Fruit fly (Drosophila melanogaster) whole organism, embryonic: Measurements from ENCODE around the gene CG9733.
A peak's percentile ranks its signal among the peaks of the same experiment; 100 is the strongest.

Experiments
- Abd-B ChIP-seq: fragments of 200-800 bp; sonication (Bioruptor generic); optimal IDR thresholded peaks from 2 replicates; lab custom pipeline; 2018; ENCODE audit warnings: missing biosample characterization, mild to moderate bottlenecking, missing genetic modification characterization, moderate library complexity
- Adf1 ChIP-seq: fragments of 200-800 bp; sonication (Bioruptor generic); IDR thresholded peaks from 2 replicates; pipeline ENCODE4 v1.3.6; 2022; ENCODE audit warnings: missing biosample characterization, missing genetic modification characterization
- C15 ChIP-seq: fragments of 200-800 bp; sonication (Bioruptor generic); IDR thresholded peaks from 3 replicates; pipeline ENCODE4 v1.3.6; 2022; ENCODE audit warnings: missing biosample characterization, missing genetic modification characterization
- CG1024 ChIP-seq: fragments of 200-800 bp; sonication (Bioruptor generic); IDR thresholded peaks from 2 replicates; pipeline ENCODE4 v1.3.6; 2022; ENCODE audit warnings: missing biosample characterization, missing genetic modification characterization
- CG10366 ChIP-seq: fragments of 200-800 bp; sonication (Bioruptor generic); IDR thresholded peaks from 2 replicates; pipeline ENCODE4 v1.3.6; 2022; ENCODE audit warnings: missing biosample characterization, missing genetic modification characterization
- CG14965 ChIP-seq: fragments of 200-800 bp; sonication (Bioruptor generic); optimal IDR thresholded peaks from 2 replicates; lab custom pipeline; 2016; ENCODE audit warnings: missing biosample characterization, missing genetic modification characterization, borderline replicate concordance
- CG15479 ChIP-seq: fragments of 200-800 bp; sonication (Bioruptor generic); optimal IDR thresholded peaks from 3 replicates; lab custom pipeline; 2019; ENCODE audit warnings: missing biosample characterization, mild to moderate bottlenecking, missing genetic modification characterization, moderate library complexity
- CG17359 ChIP-seq: fragments of 200-800 bp; sonication (Bioruptor generic); optimal IDR thresholded peaks from 3 replicates; lab custom pipeline; 2018; ENCODE audit warnings: missing biosample characterization, mild to moderate bottlenecking, missing genetic modification characterization, moderate library complexity
- CG17385 ChIP-seq: fragments of 200-800 bp; sonication (Bioruptor generic); optimal IDR thresholded peaks from 3 replicates; lab custom pipeline; 2018; ENCODE audit warnings: missing biosample characterization, mild to moderate bottlenecking, missing genetic modification characterization
- CG1832 ChIP-seq: fragments of 200-800 bp; sonication (Bioruptor generic); optimal IDR thresholded peaks from 2 replicates; lab custom pipeline; 2017; ENCODE audit warnings: missing biosample characterization, mild to moderate bottlenecking, missing genetic modification characterization, inconsistent platforms
- CG30431 ChIP-seq: fragments of 200-800 bp; sonication (Bioruptor generic); optimal IDR thresholded peaks from 2 replicates; lab custom pipeline; 2017; ENCODE audit warnings: missing biosample characterization, missing genetic modification characterization
- CG31388 ChIP-seq: fragments of 200-800 bp; sonication (Bioruptor generic); optimal IDR thresholded peaks from 2 replicates; lab custom pipeline; 2016; ENCODE audit warnings: missing biosample characterization, missing genetic modification characterization
- CG4360 ChIP-seq: fragments of 200-800 bp; sonication (Bioruptor generic); IDR thresholded peaks from 2 replicates; pipeline ENCODE4 v1.3.6; 2022; ENCODE audit warnings: missing biosample characterization, missing genetic modification characterization
- CG5180 ChIP-seq: fragments of 200-800 bp; sonication (Bioruptor generic); optimal IDR thresholded peaks from 3 replicates; lab custom pipeline; 2017; ENCODE audit warnings: missing biosample characterization, missing genetic modification characterization, mild to moderate bottlenecking, moderate library complexity, missing genetic modification reagents
- CG6254 ChIP-seq: fragments of 200-800 bp; sonication (Bioruptor generic); optimal IDR thresholded peaks from 3 replicates; lab custom pipeline; 2017; ENCODE audit warnings: mild to moderate bottlenecking, missing biosample characterization, missing genetic modification reagents, missing genetic modification characterization
- CG7745 ChIP-seq: fragments of 200-800 bp; sonication (Bioruptor generic); optimal IDR thresholded peaks from 2 replicates; lab custom pipeline; 2018; ENCODE audit warnings: missing biosample characterization, mild to moderate bottlenecking, missing genetic modification characterization, moderate library complexity
- CG8924 ChIP-seq: fragments of 200-800 bp; optimal IDR thresholded peaks from 3 replicates; lab custom pipeline; 2019; ENCODE audit warnings: missing biosample characterization, mild to moderate bottlenecking, missing genetic modification characterization, moderate library complexity
- CG9727 ChIP-seq: fragments of 200-800 bp; sonication (Bioruptor generic); optimal IDR thresholded peaks from 3 replicates; lab custom pipeline; 2017; ENCODE audit warnings: missing biosample characterization, mild to moderate bottlenecking, missing genetic modification characterization
- CTCF ChIP-seq: fragments of 200-800 bp; sonication (Bioruptor generic); optimal IDR thresholded peaks from 2 replicates; lab custom pipeline; 2017; ENCODE audit warnings: missing biosample characterization, mild to moderate bottlenecking, missing genetic modification characterization, moderate library complexity
- D ChIP-seq, 2 experiments: fragments of 200-800 bp in 1 of 2; fragments of >200 bp in 1 of 2; sonication (Bioruptor generic) in 1 of 2; optimal IDR thresholded peaks; 2 replicates in 1 of 2; 3 replicates in 1 of 2; lab custom pipeline; 2017; ENCODE audit warnings: mild to moderate bottlenecking in 1 of 2, missing biosample characterization in 1 of 2, missing genetic modification characterization in 1 of 2, missing genetic modification reagents in 1 of 2
- Dip3 ChIP-seq: fragments of 200-800 bp; sonication (Bioruptor generic); optimal IDR thresholded peaks from 3 replicates; lab custom pipeline; 2016; ENCODE audit warnings: missing biosample characterization, missing genetic modification characterization
- Dp ChIP-seq: fragments of 200-800 bp; sonication (Bioruptor generic); optimal IDR thresholded peaks from 2 replicates; lab custom pipeline; 2018; ENCODE audit warnings: missing biosample characterization, mild to moderate bottlenecking, missing genetic modification characterization, moderate library complexity
- Gug ChIP-seq: fragments of 200-800 bp; sonication (Bioruptor generic); IDR thresholded peaks from 4 replicates; pipeline ENCODE4 v1.3.6; 2022; ENCODE audit warnings: missing biosample characterization, missing genetic modification characterization
- HLHmδ ChIP-seq: fragments of 200-800 bp; sonication (Bioruptor generic); optimal IDR thresholded peaks from 2 replicates; lab custom pipeline; 2018; ENCODE audit warnings: missing biosample characterization, mild to moderate bottlenecking, missing genetic modification characterization, moderate library complexity
- Hr3 ChIP-seq: fragments of 200-800 bp; sonication (Bioruptor generic); optimal IDR thresholded peaks from 3 replicates; lab custom pipeline; 2016; ENCODE audit warnings: missing biosample characterization, missing genetic modification characterization
- Nf-YB ChIP-seq: fragments of 200-800 bp; sonication (Bioruptor generic); optimal IDR thresholded peaks from 3 replicates; lab custom pipeline; 2019; ENCODE audit warnings: missing biosample characterization, mild to moderate bottlenecking, missing genetic modification characterization, moderate library complexity
- Nf-YC ChIP-seq: fragments of 200-800 bp; optimal IDR thresholded peaks from 3 replicates; lab custom pipeline; 2019; ENCODE audit warnings: missing biosample characterization, mild to moderate bottlenecking, missing genetic modification characterization, moderate library complexity
- Trl ChIP-seq, 3 experiments: fragments of >200 bp in 2 of 3; fragments of 200-800 bp in 1 of 3; sonication (Bioruptor generic) in 1 of 3; optimal IDR thresholded peaks; 2 replicates in 1 of 3; 3 replicates in 2 of 3; lab custom pipeline; 2016 to 2017; ENCODE audit warnings: missing biosample characterization in 1 of 3, missing genetic modification characterization in 1 of 3
- abd-A ChIP-seq: fragments of 200-800 bp; sonication (Bioruptor generic); optimal IDR thresholded peaks from 3 replicates; lab custom pipeline; 2019; ENCODE audit warnings: missing biosample characterization, mild to moderate bottlenecking, missing genetic modification characterization, moderate library complexity
- br ChIP-seq: fragments of >200 bp; optimal IDR thresholded peaks from 2 replicates; lab custom pipeline; 2017
- cad ChIP-seq: fragments of >200 bp; optimal IDR thresholded peaks from 2 replicates; lab custom pipeline; 2017; ENCODE audit warnings: missing biosample characterization, missing genetic modification characterization
- cg ChIP-seq: fragments of 200-800 bp; sonication (Bioruptor generic); optimal IDR thresholded peaks from 3 replicates; lab custom pipeline; 2019; ENCODE audit warnings: missing biosample characterization, mild to moderate bottlenecking, missing genetic modification characterization, moderate library complexity
- disco-r ChIP-seq: fragments of 200-800 bp; sonication (Bioruptor generic); optimal IDR thresholded peaks from 2 replicates; lab custom pipeline; 2016; ENCODE audit warnings: missing biosample characterization, missing genetic modification characterization
- dmrt11E ChIP-seq: fragments of 200-800 bp; sonication (Bioruptor generic); optimal IDR thresholded peaks from 3 replicates; lab custom pipeline; 2018; ENCODE audit warnings: missing biosample characterization, mild to moderate bottlenecking, missing genetic modification characterization, moderate library complexity
- ewg ChIP-seq: fragments of 200-800 bp; sonication (Bioruptor generic); optimal IDR thresholded peaks from 3 replicates; lab custom pipeline; 2017; ENCODE audit warnings: mild to moderate bottlenecking, missing biosample characterization, missing genetic modification reagents, missing genetic modification characterization
- exex ChIP-seq: fragments of 200-800 bp; sonication (Bioruptor generic); optimal IDR thresholded peaks from 4 replicates; lab custom pipeline; 2018; ENCODE audit warnings: missing biosample characterization, mild to moderate bottlenecking, missing genetic modification characterization, moderate library complexity
- lilli ChIP-seq: fragments of 200-800 bp; sonication (Bioruptor generic); optimal IDR thresholded peaks from 3 replicates; lab custom pipeline; 2016; ENCODE audit warnings: missing biosample characterization, missing genetic modification characterization
- lola ChIP-seq, 3 experiments: fragments of >200 bp in 2 of 3; fragments of 200-800 bp in 1 of 3; sonication (Bioruptor generic) in 1 of 3; optimal IDR thresholded peaks; 2 replicates each; lab custom pipeline; 2017 to 2019; ENCODE audit warnings: missing biosample characterization in 3 of 3, missing genetic modification characterization in 3 of 3, mild to moderate bottlenecking in 1 of 3, moderate library complexity in 1 of 3
- nerfin-1 ChIP-seq: fragments of 200-800 bp; sonication (Bioruptor generic); optimal IDR thresholded peaks from 3 replicates; lab custom pipeline; 2019; ENCODE audit warnings: missing biosample characterization, mild to moderate bottlenecking, missing genetic modification characterization, moderate library complexity
- row ChIP-seq: fragments of 200-800 bp; sonication (Bioruptor generic); IDR thresholded peaks from 3 replicates; pipeline ENCODE4 v1.3.6; 2022; ENCODE audit warnings: missing biosample characterization, missing genetic modification characterization
- sens-2 ChIP-seq: fragments of 200-800 bp; sonication (Bioruptor generic); IDR thresholded peaks from 2 replicates; pipeline ENCODE4 v1.3.6; 2022; ENCODE audit warnings: missing biosample characterization, missing genetic modification characterization
- sqz ChIP-seq: fragments of 200-800 bp; sonication (Bioruptor generic); optimal IDR thresholded peaks from 3 replicates; lab custom pipeline; 2018; ENCODE audit warnings: missing biosample characterization, mild to moderate bottlenecking, missing genetic modification characterization
- tll ChIP-seq, 2 experiments: fragments of 200-800 bp in 1 of 2; fragments of >200 bp in 1 of 2; sonication (Bioruptor generic) in 1 of 2; optimal IDR thresholded peaks; 2 replicates each; lab custom pipeline; 2017 to 2019; ENCODE audit warnings: missing biosample characterization in 2 of 2, missing genetic modification characterization in 2 of 2, mild to moderate bottlenecking in 1 of 2, moderate library complexity in 1 of 2
- zen ChIP-seq: fragments of 200-800 bp; sonication (Bioruptor generic); optimal IDR thresholded peaks from 3 replicates; lab custom pipeline; 2018; ENCODE audit warnings: missing biosample characterization, mild to moderate bottlenecking, missing genetic modification characterization, moderate library complexity
- zfh1 ChIP-seq: fragments of 200-800 bp; sonication (Bioruptor generic); IDR thresholded peaks from 3 replicates; pipeline ENCODE4 v1.3.6; 2022; ENCODE audit warnings: missing biosample characterization, missing genetic modification characterization

The CG9733 gene

dm6 chr3R:30276482-30277282 lies 30.2 kb upstream of the CG9733 start (continued):
- TF ChIP-seq CG7745 (tag; lab: Kevin White, UChicago) (peak; percentile 13), dmrt11E (tag; lab: Kevin White, UChicago) (peak; percentile 50), C15 (no peak), CG31388 (no peak), Dip3 (GFP tag; lab: Kevin White, UChicago) (no peak), Hr3 (GFP tag; lab: Kevin White, UChicago) (no peak), CG9727 (GFP tag; lab: Kevin White, UChicago) (peak; percentile 34), lola (GFP tag; optimal IDR thresholded peaks at IDR 0.05; lab: Kevin White, UChicago) (peak in 1 of 3 experiments; percentile 24), nerfin-1 (peak; percentile 41), CG17359 (tag; lab: Kevin White, UChicago) (peak; percentile 48), CG1024 (GFP tag; lab: Robert Waterston, UW) (no peak), sens-2 (GFP tag; lab: Robert Waterston, UW) (peak; percentile 44; the same call in 1 of the 2 replicates), Gug (peak; percentile 38; the same call in 2 of the 4 replicates), zfh1 (GFP tag; lab: Robert Waterston, UW) (peak; percentile 71; the same call in 2 of the 3 replicates), Adf1 (peak; percentile 77), lilli (GFP tag; lab: Kevin White, UChicago) (peak; percentile 54), CG8924 (tag; lab: Kevin White, UChicago) (peak; percentile 17), Dp (GFP tag; lab: Kevin White, UChicago) (no peak), exex (tag; lab: Kevin White, UChicago) (no peak), br (lab: Kevin White, UChicago) (no peak)

- no peak for TF ChIP-seq CTCF (GFP tag; lab: Kevin White, UChicago)
- TF ChIP-seq cad (GFP tag; lab: Kevin White, UChicago) = peak; percentile 19
- peak; percentile 20 for TF ChIP-seq cg (GFP tag; lab: Kevin White, UChicago)
- peak; percentile 56 for TF ChIP-seq CG17385 (GFP tag; lab: Kevin White, UChicago)
- TF ChIP-seq Trl (optimal IDR thresholded peaks at IDR 0.05; lab: Kevin White, UChicago) = no peak
- TF ChIP-seq Trl (GFP tag; optimal IDR thresholded peaks at IDR 0.05; lab: Kevin White, UChicago) = no peak
- TF ChIP-seq CG15479 (GFP tag; lab: Kevin White, UChicago) = peak; percentile 68
- peak; percentile 76 for TF ChIP-seq CG4360 (GFP tag; lab: Robert Waterston, UW)
- peak; percentile 57 for TF ChIP-seq sqz
- peak; percentile 55 for TF ChIP-seq zen
- no peak for TF ChIP-seq disco-r (GFP tag; lab: Kevin White, UChicago)
- peak in 1 of 2 experiments; percentile 93 for TF ChIP-seq tll (GFP tag; optimal IDR thresholded peaks at IDR 0.05; lab: Kevin White, UChicago)
- no peak for TF ChIP-seq CG9727 (GFP tag; lab: Kevin White, UChicago)
These were observed 29.5 kb upstream of the CG9733 start for dm6 chr3R:30275970-30276369.

- peak; percentile 47 for TF ChIP-seq abd-A
- TF ChIP-seq CG5180 (GFP tag; lab: Kevin White, UChicago) = peak; percentile 56
- TF ChIP-seq cg (GFP tag; lab: Kevin White, UChicago) = peak; percentile 52
- no peak for TF ChIP-seq Abd-B
- peak; percentile 86 for TF ChIP-seq CG6254 (GFP tag; lab: Kevin White, UChicago)
- TF ChIP-seq HLHmδ (GFP tag; lab: Kevin White, UChicago) = no peak
- peak; percentile 26 for TF ChIP-seq ewg
- peak; percentile 95 for TF ChIP-seq Nf-YB (GFP tag; lab: Kevin White, UChicago)
- peak; percentile 42 for TF ChIP-seq D (optimal IDR thresholded peaks at IDR 0.05; lab: Kevin White, UChicago)
- no peak for TF ChIP-seq D (GFP tag; optimal IDR thresholded peaks at IDR 0.05; lab: Kevin White, UChicago)
- TF ChIP-seq CG10366 (GFP tag; lab: Robert Waterston, UW) = peak; percentile 19; the same call in 1 of the 2 replicates
- peak; percentile 90 for TF ChIP-seq cad (GFP tag; lab: Kevin White, UChicago)
- peak; percentile 36 for TF ChIP-seq CG1832
- TF ChIP-seq CG14965 (GFP tag; lab: Kevin White, UChicago) = no peak
- TF ChIP-seq sqz = no peak
- peak; percentile 6; the same call in 1 of the 3 replicates for TF ChIP-seq row
- TF ChIP-seq CG30431 = no peak
- TF ChIP-seq Nf-YC (tag; lab: Kevin White, UChicago) = peak; percentile 94
These were observed 27.4 kb upstream of the CG9733 start for dm6 chr3R:30273898-30274297.
